Worm (Caenorhabditis elegans) whole organism, early embryonic: Measurements from ENCODE around the gene txt-13.

ENCODE experiments used
- B0310.2 ChIP-seq: sonication (generic microtip); optimal IDR thresholded peaks from 2 replicates; lab custom pipeline; 2016; ENCODE audit warnings: mild to moderate bottlenecking, missing genetic modification characterization, missing compliant biosample characterization
- F13C5.2 ChIP-seq: sonication (generic microtip); optimal IDR thresholded peaks from 2 replicates; lab custom pipeline; 2017; ENCODE audit warnings: mild to moderate bottlenecking, missing genetic modification characterization, inconsistent platforms, missing compliant biosample characterization
- aly-1 ChIP-seq: sonication (generic microtip); optimal IDR thresholded peaks from 2 replicates; lab custom pipeline; 2016; ENCODE audit warnings: missing genetic modification characterization, missing compliant biosample characterization
- ama-1 ChIP-seq: fragments of 150-350 bp; optimal IDR thresholded peaks from 2 replicates; lab custom pipeline; 2014
- ceh-13 ChIP-seq: fragments of 200-800 bp; sonication (Bioruptor generic); optimal IDR thresholded peaks from 2 replicates; lab custom pipeline; 2018; ENCODE audit warnings: mild to moderate bottlenecking, missing genetic modification characterization, missing compliant biosample characterization
- ceh-36 ChIP-seq: sonication (generic microtip); optimal IDR thresholded peaks from 2 replicates; lab custom pipeline; 2016; ENCODE audit warnings: missing genetic modification characterization, inconsistent platforms, missing compliant biosample characterization
- ets-7 ChIP-seq: sonication (generic microtip); optimal IDR thresholded peaks from 2 replicates; lab custom pipeline; 2016; ENCODE audit warnings: missing genotype, missing genetic modification characterization, missing compliant biosample characterization
- flt-1 ChIP-seq: fragments of 200-800 bp; sonication (Bioruptor generic); IDR thresholded peaks from 2 replicates; pipeline ENCODE4 v1.3.6; 2022; ENCODE audit warnings: missing genetic modification characterization, missing compliant biosample characterization
- hmbx-1 ChIP-seq: sonication (generic microtip); optimal IDR thresholded peaks from 2 replicates; lab custom pipeline; 2016; ENCODE audit warnings: mild to moderate bottlenecking, missing genetic modification characterization, missing compliant biosample characterization
- hmg-4 ChIP-seq: fragments of 200-800 bp; sonication (Bioruptor generic); optimal IDR thresholded peaks from 2 replicates; lab custom pipeline; 2018; ENCODE audit warnings: mild to moderate bottlenecking, missing genetic modification characterization, missing compliant biosample characterization
- hnd-1 ChIP-seq: sonication (generic microtip); optimal IDR thresholded peaks from 2 replicates; lab custom pipeline; 2016; ENCODE audit warnings: missing genetic modification characterization, missing compliant biosample characterization
- pes-1 ChIP-seq: fragments of 200-800 bp; sonication (Bioruptor generic); IDR thresholded peaks from 2 replicates; pipeline ENCODE4 v1.3.6; 2022; ENCODE audit warnings: missing genetic modification reagents, missing genetic modification characterization, missing compliant biosample characterization
- scrt-1 ChIP-seq: fragments of 200-800 bp; sonication (Bioruptor generic); IDR thresholded peaks from 2 replicates; pipeline ENCODE4 v1.3.6; 2022; ENCODE audit warnings: missing genetic modification characterization, missing compliant biosample characterization
- sea-1 ChIP-seq: fragments of 200-800 bp; sonication (Bioruptor generic); conservative IDR thresholded peaks from 2 replicates; pipeline ENCODE4 v1.3.6; 2022; ENCODE audit warnings: missing genetic modification characterization, missing compliant biosample characterization
- tbx-11 ChIP-seq: fragments of 200-800 bp; sonication (Bioruptor generic); IDR thresholded peaks from 2 replicates; pipeline ENCODE4 v1.3.6; 2022; ENCODE audit warnings: missing genetic modification characterization, missing compliant biosample characterization
- tbx-37 ChIP-seq: fragments of 200-800 bp; sonication (Bioruptor generic); conservative IDR thresholded peaks from 2 replicates; pipeline ENCODE4 v1.3.6; 2022; ENCODE audit warnings: missing genetic modification reagents, missing genetic modification characterization, missing compliant biosample characterization
- tra-4 ChIP-seq: sonication (generic microtip); optimal IDR thresholded peaks from 2 replicates; lab custom pipeline; 2017; ENCODE audit warnings: missing genetic modification characterization, missing compliant biosample characterization

txt-13 gene

DNA sequence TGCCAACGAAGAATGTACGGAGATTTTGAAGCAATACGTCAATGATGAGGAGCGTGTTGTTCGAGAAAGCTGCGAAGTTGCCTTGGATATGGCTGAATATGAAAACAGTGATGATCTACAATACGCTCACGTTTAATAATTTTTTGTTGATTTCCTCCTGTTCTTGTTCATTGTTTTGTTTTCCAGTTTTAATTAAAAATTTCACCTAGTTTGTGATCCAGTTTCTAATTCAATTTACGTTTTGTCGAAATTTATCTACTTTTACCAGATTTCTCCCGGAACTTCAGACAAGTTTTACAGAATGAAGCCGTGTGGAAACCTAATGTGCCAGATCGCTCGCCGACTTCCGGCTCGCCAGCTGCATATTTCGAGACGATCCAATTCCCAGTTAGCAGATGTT, 10.4 kb downstream of the txt-13 start, which contains the start of gene dap-3:
Gene dap-3, plus strand, starts transcription at position 301 of the 400 bp plus-strand sequence.
- TF ChIP-seq scrt-1 (GFP tag; lab: Robert Waterston, UW) = no peak
- no peak for TF ChIP-seq pes-1 (GFP tag; lab: Robert Waterston, UW)
- no peak for TF ChIP-seq F13C5.2 (tag; lab: Kevin White, UChicago)

DNA sequence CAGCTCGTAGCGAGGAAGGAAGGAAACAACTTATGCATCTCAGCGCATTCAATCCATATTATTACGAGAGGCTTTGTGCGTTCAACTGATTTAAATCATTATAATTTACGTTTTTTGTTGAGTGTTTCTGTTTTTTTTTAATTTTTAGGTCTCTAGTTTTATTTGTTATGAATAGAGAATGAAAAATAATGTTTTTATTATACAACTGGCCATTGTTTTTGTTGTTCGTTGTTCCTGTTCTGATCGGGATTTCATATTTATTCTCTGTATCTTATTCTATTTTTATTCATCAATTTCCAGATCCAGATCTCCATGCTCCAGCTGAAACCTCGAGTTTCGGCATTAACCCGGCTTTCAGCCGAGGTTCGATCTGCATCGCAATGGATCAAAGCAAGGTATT, 11.9 kb downstream of the txt-13 start, which contains the start of gene mrps-22:
Gene mrps-22, plus strand, starts transcription at position 301 of the 400 bp plus-strand sequence.
- no peak for TF ChIP-seq F13C5.2 (tag; lab: Kevin White, UChicago)
- TF ChIP-seq aly-1 = no peak
- TF ChIP-seq ceh-36 (tag; lab: Kevin White, UChicago) = no peak
- no peak for TF ChIP-seq ceh-13 (GFP tag; lab: Kevin White, UChicago)
- TF ChIP-seq tra-4 = no peak
- TF ChIP-seq ama-1 (lab: Kevin White, UChicago) = no peak
- no peak for TF ChIP-seq hmbx-1 (tag; lab: Kevin White, UChicago)

DNA sequence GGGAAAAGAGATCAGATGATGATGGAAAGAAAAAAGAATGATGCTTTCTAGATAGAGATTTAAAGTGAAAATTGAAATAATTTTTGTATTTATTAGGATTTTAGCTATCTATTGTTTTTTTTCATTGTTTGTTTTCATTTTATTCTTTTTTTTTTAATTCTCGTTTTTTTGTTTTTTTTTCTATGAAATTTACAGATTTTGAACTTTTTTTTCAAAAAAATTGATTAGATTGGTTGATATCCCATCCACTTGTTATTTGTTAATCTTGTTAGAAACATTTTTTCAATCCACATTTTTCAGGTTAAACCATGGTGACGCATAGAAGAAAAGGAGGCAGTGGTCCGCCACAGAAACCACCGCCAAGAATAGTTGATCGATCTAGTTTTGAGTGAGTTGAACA, 13.6 kb downstream of the txt-13 start, which contains the start of gene algn-9:
Gene algn-9, plus strand, starts transcription at position 301 of the 400 bp plus-strand sequence.
- TF ChIP-seq sea-1 (GFP tag; lab: Robert Waterston, UW) (no peak), tbx-11 (GFP tag; lab: Robert Waterston, UW) (no peak), F13C5.2 (tag; lab: Kevin White, UChicago) (no peak), ets-7 (tag; lab: Kevin White, UChicago) (no peak), B0310.2 (no peak), scrt-1 (GFP tag; lab: Robert Waterston, UW) (no peak), pes-1 (GFP tag; lab: Robert Waterston, UW) (no peak), hmbx-1 (tag; lab: Kevin White, UChicago) (no peak)

DNA sequence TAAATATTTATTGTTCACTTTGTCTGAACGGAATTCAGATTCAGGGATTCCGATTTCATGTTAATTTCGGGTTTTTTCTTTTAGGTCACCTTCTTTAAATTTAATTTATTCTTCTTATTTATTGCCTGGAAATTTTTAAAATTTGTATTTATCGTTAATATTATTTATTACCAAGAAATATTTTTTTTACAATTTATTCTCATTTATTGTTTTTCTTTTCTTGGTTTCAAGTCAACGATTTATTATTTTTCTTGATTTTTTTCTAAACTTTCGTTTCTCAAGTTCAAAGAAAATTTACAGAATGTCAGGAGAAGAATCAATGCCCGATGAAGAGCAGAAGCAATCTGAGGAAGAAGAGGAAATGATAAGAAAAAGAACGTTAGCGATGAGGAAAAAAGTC, 17.3 kb downstream of the txt-13 start, which contains the start of gene crn-3:
Gene crn-3, plus strand, starts transcription at position 301 of the 400 bp plus-strand sequence.
- no peak for TF ChIP-seq pes-1 (GFP tag; lab: Robert Waterston, UW)
- no peak for TF ChIP-seq ama-1 (lab: Kevin White, UChicago)
- TF ChIP-seq tra-4 = no peak
- TF ChIP-seq F13C5.2 (tag; lab: Kevin White, UChicago) = no peak
- no peak for TF ChIP-seq sea-1 (GFP tag; lab: Robert Waterston, UW)
- no peak for TF ChIP-seq B0310.2
- no peak for TF ChIP-seq flt-1 (GFP tag; lab: Robert Waterston, UW)
- no peak for TF ChIP-seq ceh-13 (GFP tag; lab: Kevin White, UChicago)

DNA sequence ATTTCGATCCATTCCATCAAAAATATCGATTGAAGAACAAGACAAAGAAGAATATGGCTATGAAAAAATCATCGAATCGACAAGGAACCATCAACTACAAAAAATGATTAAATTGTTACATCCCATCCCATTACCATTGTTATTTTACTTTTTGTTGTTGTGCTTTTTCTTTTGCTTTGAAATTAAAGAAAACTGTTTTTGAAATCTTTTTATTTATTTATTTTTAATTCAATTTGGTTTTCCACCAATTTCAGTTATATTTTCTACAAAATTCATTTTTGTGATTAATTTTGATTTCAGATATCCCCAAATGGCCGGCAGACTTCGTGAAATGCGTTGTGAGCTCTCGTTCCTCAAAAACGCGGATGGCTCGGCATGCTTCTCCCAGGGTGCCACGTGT, 22.1 kb downstream of the txt-13 start, which contains the start of gene crn-5:
Gene crn-5, plus strand, starts transcription at position 301 of the 400 bp plus-strand sequence.
- TF ChIP-seq hmg-4 (GFP tag; lab: Kevin White, UChicago) (no peak), ceh-13 (GFP tag; lab: Kevin White, UChicago) (no peak), tbx-37 (no peak), flt-1 (GFP tag; lab: Robert Waterston, UW) (no peak), ama-1 (lab: Kevin White, UChicago) (no peak), hmbx-1 (tag; lab: Kevin White, UChicago) (no peak), tbx-11 (GFP tag; lab: Robert Waterston, UW) (no peak), scrt-1 (GFP tag; lab: Robert Waterston, UW) (no peak), F13C5.2 (tag; lab: Kevin White, UChicago) (no peak), B0310.2 (no peak), tra-4 (no peak), pes-1 (GFP tag; lab: Robert Waterston, UW) (no peak), ceh-36 (tag; lab: Kevin White, UChicago) (no peak), ets-7 (tag; lab: Kevin White, UChicago) (no peak), aly-1 (no peak), hnd-1 (tag; lab: Kevin White, UChicago) (no peak), sea-1 (GFP tag; lab: Robert Waterston, UW) (no peak)

DNA sequence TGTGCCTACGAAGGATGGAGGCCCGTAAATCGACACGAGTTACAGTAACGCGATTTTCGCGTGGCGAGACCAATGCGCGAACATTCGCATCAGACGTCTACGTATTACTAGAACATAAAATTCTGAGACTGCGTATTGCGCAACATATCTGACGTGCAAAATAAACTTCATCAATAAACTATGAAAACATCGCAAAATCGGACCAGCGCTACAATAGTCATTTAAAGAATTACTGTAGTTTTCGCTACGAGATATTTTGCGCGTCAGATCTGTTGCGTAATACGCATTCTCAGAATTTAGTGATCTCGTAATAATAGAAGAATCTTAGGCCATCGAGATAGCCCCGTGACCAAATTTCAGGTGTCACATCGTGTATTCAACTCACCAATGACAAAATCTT, 23.9 kb downstream of the txt-13 start:
- TF ChIP-seq tbx-37 (no peak), hmg-4 (GFP tag; lab: Kevin White, UChicago) (no peak), flt-1 (GFP tag; lab: Robert Waterston, UW) (no peak), F13C5.2 (tag; lab: Kevin White, UChicago) (no peak), pes-1 (GFP tag; lab: Robert Waterston, UW) (no peak), scrt-1 (GFP tag; lab: Robert Waterston, UW) (no peak), ets-7 (tag; lab: Kevin White, UChicago) (no peak), hnd-1 (tag; lab: Kevin White, UChicago) (no peak), ceh-36 (tag; lab: Kevin White, UChicago) (no peak), sea-1 (GFP tag; lab: Robert Waterston, UW) (no peak), ama-1 (lab: Kevin White, UChicago) (no peak), aly-1 (no peak), ceh-13 (GFP tag; lab: Kevin White, UChicago) (no peak), tbx-11 (GFP tag; lab: Robert Waterston, UW) (no peak), tra-4 (no peak), hmbx-1 (tag; lab: Kevin White, UChicago) (no peak), B0310.2 (no peak)

ce11 chrII:10594758-10595157, 24.4 kb downstream of the txt-13 start, which contains the start of gene C14A4.6:
TSS of gene C14A4.6 (minus strand) at chrII:10594776.
- TF ChIP-seq aly-1 (no peak), hmbx-1 (tag; lab: Kevin White, UChicago) (no peak), hnd-1 (tag; lab: Kevin White, UChicago) (no peak), sea-1 (GFP tag; lab: Robert Waterston, UW) (no peak), pes-1 (GFP tag; lab: Robert Waterston, UW) (no peak), ets-7 (tag; lab: Kevin White, UChicago) (no peak), hmg-4 (GFP tag; lab: Kevin White, UChicago) (no peak), scrt-1 (GFP tag; lab: Robert Waterston, UW) (no peak), flt-1 (GFP tag; lab: Robert Waterston, UW) (no peak), tra-4 (no peak), tbx-11 (GFP tag; lab: Robert Waterston, UW) (no peak), ceh-13 (GFP tag; lab: Kevin White, UChicago) (no peak)
